Worm (Caenorhabditis elegans): ENCODE measurements around the gene ari-2.

The ari-2 gene

ce11 chrIV:5604465-5604864 is 53.5 kb downstream of the ari-2 start (continued):
- no peak for TF ChIP-seq F10B5.3 (tag; optimal IDR thresholded peaks at IDR 0.05)
- peak; percentile 51 for TF ChIP-seq nhr-28 (tag; optimal IDR thresholded peaks at IDR 0.05)
- TF ChIP-seq mdt-29 (GFP tag; IDR thresholded peaks at IDR 0.05), result peak; percentile 65
- TF ChIP-seq egl-43 (GFP tag; IDR thresholded peaks at IDR 0.05), result peak; percentile 41; the same call in 1 of the 2 replicates
- peak; percentile 52 to 92 for TF ChIP-seq mdl-1 (tag; optimal IDR thresholded peaks at IDR 0.05)
- no peak for TF ChIP-seq unc-130 (GFP tag; optimal IDR thresholded peaks at IDR 0.05)
- TF ChIP-seq spr-3 (GFP tag; optimal IDR thresholded peaks at IDR 0.05), result no peak
- TF ChIP-seq vab-7 (GFP tag; IDR thresholded peaks at IDR 0.05), result no peak
- peak; percentile 98 for TF ChIP-seq aha-1 (tag)
- TF ChIP-seq ZK337.2 (GFP tag; IDR thresholded peaks at IDR 0.05), result no peak
- no peak for TF ChIP-seq nhr-10 (tag; optimal IDR thresholded peaks at IDR 0.05)
- no peak for TF ChIP-seq F44E2.7 (GFP tag; IDR thresholded peaks at IDR 0.05)
- peak; percentile 62 for TF ChIP-seq nhr-102 (tag; optimal IDR thresholded peaks at IDR 0.05)
- TF ChIP-seq hmg-1.1 (GFP tag; IDR thresholded peaks at IDR 0.05), result 0 out of 2 replicates have a peak, but pooled peaks have one; percentile 22
- peak; percentile 82 for TF ChIP-seq mep-1 (tag; optimal IDR thresholded peaks at IDR 0.05)
- TF ChIP-seq ama-1 (optimal IDR thresholded peaks at IDR 0.05), result peak; percentile 72
- peak; percentile 92 for TF ChIP-seq nhr-11 (tag; optimal IDR thresholded peaks at IDR 0.05)
- no peak for TF ChIP-seq zag-1 (tag; optimal IDR thresholded peaks at IDR 0.05)
- peak; percentile 83 to 97 for TF ChIP-seq hif-1 (tag; optimal IDR thresholded peaks at IDR 0.05)
- no peak for TF ChIP-seq duxl-1 (tag; optimal IDR thresholded peaks at IDR 0.05; ENCODE audit: poor library complexity)
- peak; percentile 92 for TF ChIP-seq hlh-11 (tag; optimal IDR thresholded peaks at IDR 0.05)
- TF ChIP-seq sdz-12 (GFP tag; optimal IDR thresholded peaks at IDR 0.05), result no peak
- TF ChIP-seq madf-9 (GFP tag; conservative IDR thresholded peaks at IDR 0.05), result no peak
- no peak for TF ChIP-seq cey-2 (tag; optimal IDR thresholded peaks at IDR 0.05; ENCODE audit: borderline replicate concordance, insufficient read depth)
- no peak for TF ChIP-seq daf-12 (tag; optimal IDR thresholded peaks at IDR 0.05)
- TF ChIP-seq dve-1 (tag; optimal IDR thresholded peaks at IDR 0.05; ENCODE audit: insufficient read depth), result peak; percentile 98
- TF ChIP-seq daf-16 (GFP tag; optimal IDR thresholded peaks at IDR 0.05), result peak; percentile 66 to 98
- peak; percentile 99 for TF ChIP-seq daf-16 (tag; optimal IDR thresholded peaks at IDR 0.05)
- peak; percentile 52 for TF ChIP-seq mxl-3 (GFP tag; optimal IDR thresholded peaks at IDR 0.05)
- TF ChIP-seq unc-62 (GFP tag; optimal IDR thresholded peaks at IDR 0.05 in 1 of 2), result peak in 1 of 2 experiments; percentile 67
- no peak for TF ChIP-seq unc-62 (tag; optimal IDR thresholded peaks at IDR 0.05)
- TF ChIP-seq nhr-42 (GFP tag; IDR thresholded peaks at IDR 0.05), result peak; percentile 15; the same call in 1 of the 2 replicates
- peak; percentile 69 for TF ChIP-seq rbr-2 (tag; optimal IDR thresholded peaks at IDR 0.05)
- peak; percentile 27; the same call in 1 of the 2 replicates for TF ChIP-seq php-3 (GFP tag; IDR thresholded peaks at IDR 0.05)
- TF ChIP-seq nhr-48 (tag; optimal IDR thresholded peaks at IDR 0.05), result peak; percentile 53
- TF ChIP-seq tag-97 (GFP tag; IDR thresholded peaks at IDR 0.05), result 0 out of 2 replicates have a peak, but pooled peaks have one; percentile 49
- TF ChIP-seq nhr-77 (tag; optimal IDR thresholded peaks at IDR 0.05), result peak; percentile 30
- TF ChIP-seq lin-39 (tag; optimal IDR thresholded peaks at IDR 0.05), result no peak
- peak; percentile 37 for TF ChIP-seq T20F7.1 (GFP tag; optimal IDR thresholded peaks at IDR 0.05)
- no peak for TF ChIP-seq nhr-6 (tag; optimal IDR thresholded peaks at IDR 0.05)
- TF ChIP-seq pha-4 (GFP tag; IDR thresholded peaks at IDR 0.05), result peak; percentile 84
- TF ChIP-seq pha-4 (tag; optimal IDR thresholded peaks at IDR 0.05), result peak; percentile 98
- TF ChIP-seq ceh-20 (GFP tag; IDR thresholded peaks at IDR 0.05), result no peak
- peak; percentile 39 to 84 for TF ChIP-seq lsy-2 (tag; optimal IDR thresholded peaks at IDR 0.05)
- TF ChIP-seq dpl-1 (GFP tag; optimal IDR thresholded peaks at IDR 0.05), result peak; percentile 42
- no peak for TF ChIP-seq zfp-2 (tag; optimal IDR thresholded peaks at IDR 0.05)

All from whole organism, L4 larva.